Worm (Caenorhabditis elegans): ENCODE results near the gene lon-1.
A peak's percentile ranks its signal among the peaks of the same experiment; 100 is the strongest.

The lon-1 gene

DNA sequence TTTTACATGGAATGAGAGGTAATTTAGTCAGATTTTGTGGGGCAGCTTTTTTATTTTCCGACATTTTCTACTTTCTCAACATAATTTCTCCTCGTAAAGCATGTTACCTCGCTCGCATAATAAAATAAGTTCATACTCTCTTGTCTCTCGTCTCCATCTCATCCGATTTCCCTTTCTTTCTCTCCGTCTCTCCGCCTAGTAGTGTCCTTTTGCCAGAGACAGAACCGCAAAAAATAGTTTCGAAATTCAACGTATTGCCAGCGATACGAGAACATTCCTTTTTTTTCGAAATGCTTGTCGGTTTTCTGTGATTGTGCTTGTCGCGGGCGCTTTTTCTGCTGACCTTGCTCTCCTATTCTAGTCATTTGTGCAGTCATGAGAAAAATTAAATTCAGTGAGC lies 29.9 kb downstream of the lon-1 start (continued):
- TF ChIP-seq K11D2.4 (GFP tag; IDR thresholded peaks at IDR 0.05), result no peak
- no peak for TF ChIP-seq lsy-27 (tag; optimal IDR thresholded peaks at IDR 0.05; ENCODE audit: borderline replicate concordance, insufficient read depth)
- TF ChIP-seq hmg-1.2 (GFP tag; IDR thresholded peaks at IDR 0.05), result peak; percentile 51; the same call in 1 of the 2 replicates
- TF ChIP-seq cebp-1 (GFP tag; IDR thresholded peaks at IDR 0.05), result no peak
- peak; percentile 80 for TF ChIP-seq cebp-1 (tag; optimal IDR thresholded peaks at IDR 0.05)
- peak; percentile 91 for TF ChIP-seq ama-1 (optimal IDR thresholded peaks at IDR 0.05)
- TF ChIP-seq ama-1 (GFP tag; optimal IDR thresholded peaks at IDR 0.05), result peak in 1 of 2 experiments; percentile 16
- no peak for TF ChIP-seq bed-2 (GFP tag; IDR thresholded peaks at IDR 0.05)

DNA sequence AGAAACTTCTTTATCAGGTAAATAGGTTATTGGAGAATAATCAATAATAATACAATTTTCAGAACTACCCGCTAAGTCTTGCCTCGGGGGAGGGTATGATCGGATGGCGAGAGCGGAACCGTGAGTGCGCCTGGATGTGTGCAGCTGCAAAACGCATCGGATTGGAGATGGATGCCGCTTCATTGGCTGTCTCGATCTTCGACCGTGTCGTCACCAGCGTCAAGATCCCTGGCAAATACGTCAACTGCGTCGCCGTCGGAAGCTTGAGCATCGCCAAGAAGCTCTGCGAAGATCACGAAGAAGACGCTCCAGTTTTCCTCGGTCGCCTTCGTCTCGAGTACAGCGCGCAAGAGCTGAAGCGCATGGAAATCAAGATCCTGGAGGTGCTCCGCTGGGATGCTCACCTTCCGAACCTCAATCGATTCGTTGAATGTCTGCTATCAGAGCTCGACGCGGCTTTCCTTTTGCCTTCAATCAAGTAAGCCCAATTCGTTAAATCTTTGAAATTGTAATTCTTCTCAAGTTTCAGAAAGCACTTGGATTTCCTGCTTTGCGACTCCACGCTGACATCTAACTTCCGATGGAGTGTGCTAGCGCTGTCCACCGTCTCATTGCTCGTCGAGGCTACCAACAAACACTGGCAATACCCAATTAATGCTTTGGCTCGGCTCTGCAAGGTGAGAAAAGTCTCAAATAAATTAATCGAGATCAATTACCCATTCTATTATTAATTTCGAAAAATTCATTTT lies 30.6 kb downstream of the lon-1 start:
- TF ChIP-seq ztf-6 (GFP tag; IDR thresholded peaks at IDR 0.05) (no peak), T07F8.4 (tag; optimal IDR thresholded peaks at IDR 0.05) (no peak), Y95B8A.8 (GFP tag; IDR thresholded peaks at IDR 0.05) (no peak), ztf-22 (GFP tag; optimal IDR thresholded peaks at IDR 0.05) (no peak), dpl-1 (GFP tag; optimal IDR thresholded peaks at IDR 0.05) (no peak), bed-1 (GFP tag; IDR thresholded peaks at IDR 0.05) (no peak), F39B2.1 (GFP tag; IDR thresholded peaks at IDR 0.05) (no peak), ekl-4 (GFP tag; IDR thresholded peaks at IDR 0.05) (0 out of 2 replicates have a peak, but pooled peaks have one; percentile 14), mxl-1 (tag; optimal IDR thresholded peaks at IDR 0.05) (no peak), C06A6.2 (GFP tag; conservative IDR thresholded peaks at IDR 0.05) (no peak), F57A8.1 (GFP tag; optimal IDR thresholded peaks at IDR 0.05) (no peak), akir-1 (GFP tag; optimal IDR thresholded peaks at IDR 0.05) (no peak), zfh-2 (GFP tag; conservative IDR thresholded peaks at IDR 0.05) (peak; percentile 88), madf-6 (GFP tag; IDR thresholded peaks at IDR 0.05) (no peak), rcor-1 (GFP tag; IDR thresholded peaks at IDR 0.05) (no peak), nfyb-1 (GFP tag; IDR thresholded peaks at IDR 0.05) (no peak), zim-3 (tag; optimal IDR thresholded peaks at IDR 0.05) (no peak), pha-4 (tag; optimal IDR thresholded peaks at IDR 0.05) (no peak), Y79H2A.3 (GFP tag; conservative IDR thresholded peaks at IDR 0.05) (no peak), hmg-20 (GFP tag; IDR thresholded peaks at IDR 0.05) (no peak), B0261.1 (tag; optimal IDR thresholded peaks at IDR 0.05) (no peak), F49E8.2 (tag; optimal IDR thresholded peaks at IDR 0.05; ENCODE audit: insufficient read depth) (no peak), nfya-2 (GFP tag; IDR thresholded peaks at IDR 0.05) (0 out of 2 replicates have a peak, but pooled peaks have one; percentile 56), ccch-3 (GFP tag; optimal IDR thresholded peaks at IDR 0.05) (no peak), mcd-1 (GFP tag; IDR thresholded peaks at IDR 0.05) (0 out of 2 replicates have a peak, but pooled peaks have one; percentile 21), snpc-4 (GFP tag; optimal IDR thresholded peaks at IDR 0.05) (no peak), snpc-4 (tag; optimal IDR thresholded peaks at IDR 0.05) (no peak), nhr-90 (tag; optimal IDR thresholded peaks at IDR 0.05) (no peak), attf-5 (GFP tag; optimal IDR thresholded peaks at IDR 0.05) (no peak), K12H6.12 (tag; optimal IDR thresholded peaks at IDR 0.05) (no peak), ztf-18 (tag; optimal IDR thresholded peaks at IDR 0.05) (no peak), ceh-91 (GFP tag; IDR thresholded peaks at IDR 0.05) (no peak), lag-1 (GFP tag; IDR thresholded peaks at IDR 0.05) (no peak), gei-17 (GFP tag; optimal IDR thresholded peaks at IDR 0.05) (no peak), ceh-58 (GFP tag; IDR thresholded peaks at IDR 0.05) (no peak), mel-28 (tag; optimal IDR thresholded peaks at IDR 0.05; ENCODE audit: borderline replicate concordance) (no peak), egrh-3 (GFP tag; IDR thresholded peaks at IDR 0.05) (peak; percentile 72), aptf-3 (GFP tag; IDR thresholded peaks at IDR 0.05) (no peak), lin-26 (GFP tag; IDR thresholded peaks at IDR 0.05) (peak; percentile 37; the same call in 1 of the 2 replicates)

Data from whole organism, young adult.